Worm (Caenorhabditis elegans) whole organism, L2 larva: ENCODE data around the gene W02H5.19.

Experiments used
- F13H6.1 ChIP-seq: sonication (generic microtip); optimal IDR thresholded peaks from 2 replicates; lab custom pipeline; 2016; ENCODE audit warnings: missing genetic modification characterization, missing compliant biosample characterization
- R02D3.7 ChIP-seq: fragments of 150-350 bp; optimal IDR thresholded peaks from 2 replicates; lab custom pipeline; 2014; ENCODE audit warnings: missing biosample characterization, missing genetic modification characterization
- blmp-1 ChIP-seq: sonication (generic microtip); optimal IDR thresholded peaks from 2 replicates; lab custom pipeline; 2017; ENCODE audit warnings: missing genetic modification characterization, mild to moderate bottlenecking, missing compliant biosample characterization, antibody characterized with exemption, moderate library complexity; ENCODE audit not compliant: insufficient read depth
- elt-1 ChIP-seq: fragments of 150-350 bp; optimal IDR thresholded peaks from 2 replicates; lab custom pipeline; 2014; ENCODE audit warnings: missing biosample characterization, missing genetic modification characterization
- lin-39 ChIP-seq: fragments of 150-350 bp; optimal IDR thresholded peaks from 2 replicates; lab custom pipeline; 2014; ENCODE audit warnings: missing biosample characterization, missing genetic modification reagents, missing genetic modification characterization
- skn-1 ChIP-seq: sonication (generic microtip); optimal IDR thresholded peaks from 2 replicates; lab custom pipeline; 2017; ENCODE audit warnings: missing biosample characterization, missing genetic modification characterization
- unc-39 ChIP-seq: fragments of 150-350 bp; optimal IDR thresholded peaks from 2 replicates; lab custom pipeline; 2014; ENCODE audit warnings: missing biosample characterization, missing genetic modification characterization
- unc-62 ChIP-seq: fragments of 150-350 bp; optimal IDR thresholded peaks from 2 replicates; lab custom pipeline; 2014; ENCODE audit warnings: missing biosample characterization, missing genetic modification reagents, missing genetic modification characterization
- zag-1 ChIP-seq: fragments of 150-350 bp; optimal IDR thresholded peaks from 2 replicates; lab custom pipeline; 2014; ENCODE audit warnings: missing biosample characterization, missing genetic modification characterization
- ztf-11 ChIP-seq: sonication (generic microtip); optimal IDR thresholded peaks from 2 replicates; lab custom pipeline; 2017; ENCODE audit warnings: missing biosample characterization, missing genetic modification characterization

DNA sequence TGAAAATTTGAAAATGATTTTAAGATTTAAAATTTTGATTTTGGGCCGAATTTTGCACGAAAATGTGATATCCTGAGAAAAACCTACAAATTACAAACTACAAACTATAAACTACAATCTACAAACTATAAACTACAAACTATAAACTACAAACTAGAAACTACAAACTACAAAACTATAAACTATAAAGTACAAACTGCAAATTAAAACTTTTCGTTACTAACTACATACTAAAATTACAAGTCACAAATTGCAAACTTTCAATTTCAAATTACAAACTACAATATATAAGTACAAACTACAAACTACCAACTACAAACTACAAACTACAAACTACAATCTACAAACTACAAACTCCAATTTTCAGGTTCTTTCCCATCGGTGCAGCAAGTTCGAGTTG lies 44.8 kb downstream of the W02H5.19 start:
- TF ChIP-seq ztf-11 (tag; lab: Kevin White, UChicago) (no peak), unc-62 (no peak), lin-39 (tag; lab: Kevin White, UChicago) (no peak), zag-1 (tag; lab: Kevin White, UChicago) (no peak), skn-1 (tag; lab: Kevin White, UChicago) (no peak), blmp-1 (no peak), elt-1 (tag; lab: Kevin White, UChicago) (no peak), F13H6.1 (no peak), unc-39 (tag; lab: Kevin White, UChicago) (no peak), R02D3.7 (tag; lab: Kevin White, UChicago) (no peak)
